Worm (Caenorhabditis elegans) whole organism, midembryonic: ENCODE measurements around the gene spsb-1.

Experiments used
- T22C8.4 ChIP-seq: fragments of 200-800 bp; sonication (Bioruptor generic); IDR thresholded peaks from 2 replicates; pipeline ENCODE4 v1.3.6; 2022; ENCODE audit warnings: missing genetic modification characterization, missing compliant biosample characterization
- cog-1 ChIP-seq: sonication (generic microtip); optimal IDR thresholded peaks from 2 replicates; lab custom pipeline; 2016; ENCODE audit warnings: missing genetic modification characterization, missing compliant biosample characterization
- flt-1 ChIP-seq: fragments of 200-800 bp; sonication (Bioruptor generic); IDR thresholded peaks from 2 replicates; pipeline ENCODE4 v1.3.6; 2022; ENCODE audit warnings: missing genetic modification characterization, missing compliant biosample characterization
- klf-2 ChIP-seq: fragments of 200-800 bp; sonication (Bioruptor generic); conservative IDR thresholded peaks from 2 replicates; pipeline ENCODE4 v1.3.6; 2022; ENCODE audit warnings: missing genetic modification reagents, missing genetic modification characterization, missing compliant biosample characterization
- med-1 ChIP-seq: sonication (generic microtip); optimal IDR thresholded peaks from 2 replicates; lab custom pipeline; 2017; ENCODE audit warnings: missing genetic modification characterization, mild to moderate bottlenecking, missing compliant biosample characterization, antibody characterized with exemption, missing genetic modification reagents; ENCODE audit not compliant: insufficient read depth
- ref-1 ChIP-seq: fragments of 200-800 bp; sonication (Bioruptor generic); conservative IDR thresholded peaks from 2 replicates; pipeline ENCODE4 v1.3.6; 2022; ENCODE audit warnings: missing genetic modification reagents, missing genetic modification characterization, missing compliant biosample characterization
- tab-1 ChIP-seq: fragments of 200-800 bp; sonication (Bioruptor generic); IDR thresholded peaks from 2 replicates; pipeline ENCODE4 v1.3.6; 2022; ENCODE audit warnings: missing genetic modification characterization, missing compliant biosample characterization
- ztf-23 ChIP-seq: fragments of 200-800 bp; sonication (Bioruptor generic); IDR thresholded peaks from 2 replicates; pipeline ENCODE4 v1.3.6; 2022; ENCODE audit warnings: missing genetic modification reagents, missing genetic modification characterization, missing compliant biosample characterization
- ztf-29 ChIP-seq: fragments of 200-800 bp; sonication (Bioruptor generic); IDR thresholded peaks from 2 replicates; pipeline ENCODE4 v1.3.6; 2022; ENCODE audit warnings: missing genetic modification reagents, missing genetic modification characterization, missing compliant biosample characterization

spsb-1 gene

ce11 chrII:15233219-15233618 lies 36.7 kb downstream of the spsb-1 start:
- TF ChIP-seq ztf-23 (GFP tag; lab: Robert Waterston, UW) = no peak
- no peak for TF ChIP-seq ztf-29
- TF ChIP-seq flt-1 (GFP tag; lab: Robert Waterston, UW) = no peak
- no peak for TF ChIP-seq klf-2 (GFP tag; lab: Robert Waterston, UW)
- TF ChIP-seq tab-1 = no peak
- TF ChIP-seq med-1 (GFP tag; lab: Kevin White, UChicago) = no peak
- TF ChIP-seq T22C8.4 (GFP tag; lab: Robert Waterston, UW) = no peak
- no peak for TF ChIP-seq cog-1 (tag; lab: Kevin White, UChicago)
- TF ChIP-seq ref-1 (GFP tag; lab: Robert Waterston, UW) = no peak

- peak; percentile 16; the same call in 1 of the 2 replicates for TF ChIP-seq T22C8.4 (GFP tag; lab: Robert Waterston, UW)
- TF ChIP-seq ref-1 (GFP tag; lab: Robert Waterston, UW) = no peak
Observed at ce11 chrII:15235597-15235996, 39.1 kb downstream of the spsb-1 start.

- TF ChIP-seq ref-1 (GFP tag; lab: Robert Waterston, UW) (no peak), ztf-23 (GFP tag; lab: Robert Waterston, UW) (no peak), klf-2 (GFP tag; lab: Robert Waterston, UW) (no peak), flt-1 (GFP tag; lab: Robert Waterston, UW) (no peak), T22C8.4 (GFP tag; lab: Robert Waterston, UW) (no peak), cog-1 (tag; lab: Kevin White, UChicago) (no peak), med-1 (GFP tag; lab: Kevin White, UChicago) (no peak), tab-1 (no peak), ztf-29 (no peak)
Observed at ce11 chrII:15237160-15237559, 40.6 kb downstream of the spsb-1 start.

- no peak for TF ChIP-seq tab-1
- no peak for TF ChIP-seq ztf-29
- no peak for TF ChIP-seq T22C8.4 (GFP tag; lab: Robert Waterston, UW)
- no peak for TF ChIP-seq cog-1 (tag; lab: Kevin White, UChicago)
- no peak for TF ChIP-seq ztf-23 (GFP tag; lab: Robert Waterston, UW)
- no peak for TF ChIP-seq klf-2 (GFP tag; lab: Robert Waterston, UW)
- no peak for TF ChIP-seq ref-1 (GFP tag; lab: Robert Waterston, UW)
- TF ChIP-seq med-1 (GFP tag; lab: Kevin White, UChicago) = no peak
- TF ChIP-seq flt-1 (GFP tag; lab: Robert Waterston, UW) = no peak
Observed at ce11 chrII:15239681-15240080, 43.1 kb downstream of the spsb-1 start.

- TF ChIP-seq T22C8.4 (GFP tag; lab: Robert Waterston, UW) = no peak
- no peak for TF ChIP-seq ztf-23 (GFP tag; lab: Robert Waterston, UW)
- no peak for TF ChIP-seq cog-1 (tag; lab: Kevin White, UChicago)
- no peak for TF ChIP-seq ztf-29
- no peak for TF ChIP-seq med-1 (GFP tag; lab: Kevin White, UChicago)
- TF ChIP-seq ref-1 (GFP tag; lab: Robert Waterston, UW) = no peak
- TF ChIP-seq flt-1 (GFP tag; lab: Robert Waterston, UW) = no peak
- no peak for TF ChIP-seq klf-2 (GFP tag; lab: Robert Waterston, UW)
- no peak for TF ChIP-seq tab-1
Observed at ce11 chrII:15244870-15245269, 48.3 kb downstream of the spsb-1 start.

- TF ChIP-seq cog-1 (tag; lab: Kevin White, UChicago) = no peak
Observed at ce11 chrII:15251593-15251992, 55.1 kb downstream of the spsb-1 start, which contains the start of gene tig-3. Gene tig-3, minus strand, starts transcription at chrII:15251792.

- TF ChIP-seq ztf-23 (GFP tag; lab: Robert Waterston, UW) (no peak), cog-1 (tag; lab: Kevin White, UChicago) (no peak), ref-1 (GFP tag; lab: Robert Waterston, UW) (no peak), med-1 (GFP tag; lab: Kevin White, UChicago) (no peak), klf-2 (GFP tag; lab: Robert Waterston, UW) (no peak), T22C8.4 (GFP tag; lab: Robert Waterston, UW) (no peak), tab-1 (no peak), flt-1 (GFP tag; lab: Robert Waterston, UW) (no peak), ztf-29 (no peak)
Observed at ce11 chrII:15253980-15254493, 57.5 kb downstream of the spsb-1 start.

- TF ChIP-seq flt-1 (GFP tag; lab: Robert Waterston, UW) (0 out of 2 replicates have a peak, but pooled peaks have one; percentile 32), ztf-23 (GFP tag; lab: Robert Waterston, UW) (no peak), cog-1 (tag; lab: Kevin White, UChicago) (peak; percentile 64), tab-1 (no peak)
Observed at ce11 chrII:15255801-15256200, 59.3 kb downstream of the spsb-1 start.

- no peak for TF ChIP-seq cog-1 (tag; lab: Kevin White, UChicago)
- no peak for TF ChIP-seq ztf-29
- TF ChIP-seq ref-1 (GFP tag; lab: Robert Waterston, UW) = no peak
- TF ChIP-seq flt-1 (GFP tag; lab: Robert Waterston, UW) = no peak
- TF ChIP-seq ztf-23 (GFP tag; lab: Robert Waterston, UW) = no peak
- no peak for TF ChIP-seq T22C8.4 (GFP tag; lab: Robert Waterston, UW)
- no peak for TF ChIP-seq med-1 (GFP tag; lab: Kevin White, UChicago)
- no peak for TF ChIP-seq tab-1
- TF ChIP-seq klf-2 (GFP tag; lab: Robert Waterston, UW) = no peak
Observed at ce11 chrII:15256932-15257331, 60.4 kb downstream of the spsb-1 start.

- TF ChIP-seq cog-1 (tag; lab: Kevin White, UChicago) (no peak), tab-1 (no peak), flt-1 (GFP tag; lab: Robert Waterston, UW) (no peak), T22C8.4 (GFP tag; lab: Robert Waterston, UW) (no peak), ztf-23 (GFP tag; lab: Robert Waterston, UW) (no peak), ref-1 (GFP tag; lab: Robert Waterston, UW) (no peak), klf-2 (GFP tag; lab: Robert Waterston, UW) (no peak), med-1 (GFP tag; lab: Kevin White, UChicago) (no peak), ztf-29 (no peak)
Observed at ce11 chrII:15258668-15259067, 62.1 kb downstream of the spsb-1 start.
